In the genomic region with DNA sequence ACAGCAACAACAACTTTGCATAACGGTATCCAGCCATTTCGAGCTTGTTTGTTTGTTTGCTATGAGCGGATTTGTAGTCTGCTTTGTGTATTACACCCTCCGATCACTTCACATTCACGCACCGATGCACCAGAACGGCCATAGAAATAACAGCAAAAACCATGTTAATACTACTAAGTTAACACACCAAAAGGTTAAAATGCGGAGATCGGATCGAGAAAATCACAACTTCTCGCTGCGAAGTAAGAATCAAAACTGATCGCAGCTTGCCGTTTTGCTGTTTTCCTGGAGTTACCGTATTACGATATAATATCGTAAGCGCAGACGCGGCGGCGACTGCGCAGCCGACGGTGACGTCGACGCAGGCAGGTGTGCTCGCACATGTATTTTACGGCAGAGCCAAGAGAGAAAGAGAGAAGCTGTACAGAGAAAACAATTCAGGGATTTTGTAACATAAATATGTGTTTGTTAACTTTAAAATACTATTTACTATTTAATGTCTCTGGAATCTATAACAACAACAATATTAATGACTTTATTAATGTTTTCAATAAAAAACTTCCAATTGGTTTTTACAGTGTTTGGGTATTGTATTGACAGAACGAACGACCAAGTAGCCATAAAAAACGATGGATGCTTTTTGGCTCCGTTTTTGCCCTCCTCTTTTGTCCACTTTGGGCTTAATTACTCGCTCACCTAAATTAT, we compare ENCODE assay signal across 1 fruit fly cellular context.
TF ChIP-seq lines count a peak whose summit lies in the region.

A gene (minus strand): TSS at position 259 of the 705 bp plus-strand sequence.

TF ChIP-seq in whole organism, embryonic, 481 proteins besides CTCF, POLR2A, EP300 and RAD21 (continued from another document and continues in another):
- TF ChIP-seq NC2α (GFP tag; optimal IDR thresholded peaks at IDR 0.05; lab: Kevin White, UChicago): peak; percentile 67
- TF ChIP-seq bigmax (GFP tag; optimal IDR thresholded peaks at IDR 0.05; lab: Kevin White, UChicago): no peak
- TF ChIP-seq Chrac-16 (GFP tag; optimal IDR thresholded peaks at IDR 0.05; lab: Kevin White, UChicago): peak; percentile 89
- peak; percentile 65 for TF ChIP-seq CG3838 (GFP tag; optimal IDR thresholded peaks at IDR 0.05; lab: Kevin White, UChicago)
- peak; percentile 93 for TF ChIP-seq klu (GFP tag; IDR thresholded peaks at IDR 0.05; lab: Robert Waterston, UW)
- TF ChIP-seq nau (GFP tag; optimal IDR thresholded peaks at IDR 0.05; lab: Kevin White, UChicago): peak; percentile 90
- TF ChIP-seq E2f1 (GFP tag; IDR thresholded peaks at IDR 0.05; lab: Robert Waterston, UW): peak; percentile 95
- TF ChIP-seq cg (GFP tag; optimal IDR thresholded peaks at IDR 0.05; lab: Kevin White, UChicago): no peak
- no peak for TF ChIP-seq prd (optimal IDR thresholded peaks at IDR 0.05; lab: Kevin White, UChicago)
- peak; percentile 94 for TF ChIP-seq prd (GFP tag; IDR thresholded peaks at IDR 0.05; lab: Robert Waterston, UW)
- TF ChIP-seq Mrtf (GFP tag; IDR thresholded peaks at IDR 0.05; lab: Robert Waterston, UW): peak; percentile 90; the same call in 2 of the 3 replicates
- no peak for TF ChIP-seq CG17186 (GFP tag; optimal IDR thresholded peaks at IDR 0.05; lab: Kevin White, UChicago)
- peak; percentile 82 for TF ChIP-seq CG15011 (GFP tag; optimal IDR thresholded peaks at IDR 0.05; lab: Kevin White, UChicago)
- TF ChIP-seq CG2120 (GFP tag; optimal IDR thresholded peaks at IDR 0.05; lab: Kevin White, UChicago): peak; percentile 93
- peak; percentile 87; the same call in 2 of the 3 replicates for TF ChIP-seq CG6175 (GFP tag; IDR thresholded peaks at IDR 0.05; lab: Robert Waterston, UW)
- TF ChIP-seq CG7987 (GFP tag; optimal IDR thresholded peaks at IDR 0.05; lab: Kevin White, UChicago): peak; percentile 76
- peak; percentile 70 for TF ChIP-seq exex (tag; optimal IDR thresholded peaks at IDR 0.05; lab: Kevin White, UChicago)
- TF ChIP-seq CrebB (tag; optimal IDR thresholded peaks at IDR 0.05; lab: Kevin White, UChicago): peak; percentile 91
- TF ChIP-seq cwo (GFP tag; optimal IDR thresholded peaks at IDR 0.05; lab: Kevin White, UChicago): peak; percentile 89
- peak; percentile 80 for TF ChIP-seq CG33557 (GFP tag; optimal IDR thresholded peaks at IDR 0.05; lab: Kevin White, UChicago)
- TF ChIP-seq CG17361 (GFP tag; IDR thresholded peaks at IDR 0.05; lab: Robert Waterston, UW): peak; percentile 91
- TF ChIP-seq ERR (GFP tag; optimal IDR thresholded peaks at IDR 0.05; lab: Kevin White, UChicago): peak; percentile 74
- TF ChIP-seq CG11398 (GFP tag; optimal IDR thresholded peaks at IDR 0.05; lab: Kevin White, UChicago): peak; percentile 54
- TF ChIP-seq fu2 (GFP tag; optimal IDR thresholded peaks at IDR 0.05; lab: Kevin White, UChicago): peak; percentile 63
- TF ChIP-seq D19B (GFP tag; optimal IDR thresholded peaks at IDR 0.05; lab: Kevin White, UChicago): peak; percentile 77
- no peak for TF ChIP-seq zen2 (GFP tag; IDR thresholded peaks at IDR 0.05; lab: Robert Waterston, UW; ENCODE audit: partially characterized antibody)
- peak; percentile 77 for TF ChIP-seq kay (GFP tag; optimal IDR thresholded peaks at IDR 0.05; lab: Kevin White, UChicago)
- peak; percentile 93 for TF ChIP-seq Meics (GFP tag; optimal IDR thresholded peaks at IDR 0.05; lab: Kevin White, UChicago)
- peak; percentile 56 for TF ChIP-seq CG15073 (GFP tag; optimal IDR thresholded peaks at IDR 0.05; lab: Kevin White, UChicago)
- TF ChIP-seq Awh (GFP tag; IDR thresholded peaks at IDR 0.05; lab: Robert Waterston, UW): peak; percentile 95
- peak; percentile 92 for TF ChIP-seq dmrt99B (tag; optimal IDR thresholded peaks at IDR 0.05; lab: Kevin White, UChicago)
- peak; percentile 87 for TF ChIP-seq ssp (GFP tag; IDR thresholded peaks at IDR 0.05; lab: Robert Waterston, UW)
- peak; percentile 88 for TF ChIP-seq CG13624 (GFP tag; optimal IDR thresholded peaks at IDR 0.05; lab: Kevin White, UChicago)
- TF ChIP-seq Fer3 (tag; optimal IDR thresholded peaks at IDR 0.05; lab: Kevin White, UChicago): peak; percentile 94
- TF ChIP-seq CG18011 (GFP tag; optimal IDR thresholded peaks at IDR 0.05; lab: Kevin White, UChicago): peak; percentile 63
- TF ChIP-seq CG3281 (GFP tag; optimal IDR thresholded peaks at IDR 0.05; lab: Kevin White, UChicago): peak; percentile 90
- TF ChIP-seq D (optimal IDR thresholded peaks at IDR 0.05; lab: Kevin White, UChicago): no peak
- peak; percentile 89 for TF ChIP-seq D (GFP tag; optimal IDR thresholded peaks at IDR 0.05; lab: Kevin White, UChicago)
- peak; percentile 80; the same call in 1 of the 2 replicates for TF ChIP-seq CG8765 (GFP tag; IDR thresholded peaks at IDR 0.05; lab: Robert Waterston, UW)
- peak; percentile 74 for TF ChIP-seq disco-r (GFP tag; optimal IDR thresholded peaks at IDR 0.05; lab: Kevin White, UChicago)
- TF ChIP-seq emc (GFP tag; optimal IDR thresholded peaks at IDR 0.05; lab: Kevin White, UChicago): peak; percentile 70
- peak; percentile 94 for TF ChIP-seq CG30403 (GFP tag; optimal IDR thresholded peaks at IDR 0.05; lab: Kevin White, UChicago)
- TF ChIP-seq CG6813 (GFP tag; optimal IDR thresholded peaks at IDR 0.05; lab: Kevin White, UChicago): peak; percentile 91
- no peak for TF ChIP-seq Doc2 (GFP tag; IDR thresholded peaks at IDR 0.05; lab: Robert Waterston, UW)
- TF ChIP-seq corto (GFP tag; optimal IDR thresholded peaks at IDR 0.05; lab: Kevin White, UChicago): peak; percentile 95
- peak; percentile 83 for TF ChIP-seq Atf-2 (GFP tag; optimal IDR thresholded peaks at IDR 0.05; lab: Kevin White, UChicago)
- peak; percentile 83 for TF ChIP-seq croc (GFP tag; conservative IDR thresholded peaks at IDR 0.05; lab: Robert Waterston, UW)
- no peak for TF ChIP-seq nerfin-2 (GFP tag; IDR thresholded peaks at IDR 0.05; lab: Robert Waterston, UW; ENCODE audit: partially characterized antibody)
- TF ChIP-seq maf-S (GFP tag; optimal IDR thresholded peaks at IDR 0.05; lab: Kevin White, UChicago): peak; percentile 80
- TF ChIP-seq Sry-β (GFP tag; optimal IDR thresholded peaks at IDR 0.05; lab: Kevin White, UChicago): no peak
- peak; percentile 93 for TF ChIP-seq oc (tag; optimal IDR thresholded peaks at IDR 0.05; lab: Kevin White, UChicago)
- peak; percentile 87 for TF ChIP-seq ro (GFP tag; IDR thresholded peaks at IDR 0.05; lab: Robert Waterston, UW)
- peak; percentile 96 for TF ChIP-seq CG2678 (tag; optimal IDR thresholded peaks at IDR 0.05; lab: Kevin White, UChicago)
- peak; percentile 91 for TF ChIP-seq Bteb2 (GFP tag; optimal IDR thresholded peaks at IDR 0.05; lab: Kevin White, UChicago)
- peak; percentile 72 for TF ChIP-seq CG2116 (GFP tag; optimal IDR thresholded peaks at IDR 0.05; lab: Kevin White, UChicago)
- peak; percentile 92 for TF ChIP-seq gcm (GFP tag; optimal IDR thresholded peaks at IDR 0.05; lab: Kevin White, UChicago)
- TF ChIP-seq gsb (GFP tag; IDR thresholded peaks at IDR 0.05; lab: Robert Waterston, UW): peak; percentile 89
- TF ChIP-seq ttk (GFP tag; IDR thresholded peaks at IDR 0.05; lab: Robert Waterston, UW): peak; percentile 93
- peak; percentile 85 for TF ChIP-seq Max (GFP tag; optimal IDR thresholded peaks at IDR 0.05; lab: Kevin White, UChicago)
- TF ChIP-seq nom (GFP tag; optimal IDR thresholded peaks at IDR 0.05; lab: Kevin White, UChicago): peak; percentile 62
- TF ChIP-seq crol (GFP tag; IDR thresholded peaks at IDR 0.05; lab: Robert Waterston, UW): peak; percentile 72
- TF ChIP-seq pita (GFP tag; optimal IDR thresholded peaks at IDR 0.05; lab: Kevin White, UChicago): no peak
- peak; percentile 90 for TF ChIP-seq CG31224 (GFP tag; IDR thresholded peaks at IDR 0.05; lab: Robert Waterston, UW)
- TF ChIP-seq CG9932 (GFP tag; IDR thresholded peaks at IDR 0.05; lab: Robert Waterston, UW): peak; percentile 93
- peak; percentile 89 for TF ChIP-seq CG17385 (GFP tag; optimal IDR thresholded peaks at IDR 0.05; lab: Kevin White, UChicago)
- TF ChIP-seq CG6689 (GFP tag; IDR thresholded peaks at IDR 0.05; lab: Robert Waterston, UW): peak; percentile 94
- peak; percentile 96 for TF ChIP-seq stc (GFP tag; IDR thresholded peaks at IDR 0.05; lab: Robert Waterston, UW)
- TF ChIP-seq CG9727 (GFP tag; optimal IDR thresholded peaks at IDR 0.05; lab: Kevin White, UChicago): peak; percentile 95
- peak; percentile 96 for TF ChIP-seq tgo (GFP tag; IDR thresholded peaks at IDR 0.05; lab: Robert Waterston, UW)
- peak; percentile 61; the same call in 1 of the 2 replicates for TF ChIP-seq dati (GFP tag; IDR thresholded peaks at IDR 0.05; lab: Robert Waterston, UW)
- peak; percentile 75 for TF ChIP-seq tup (GFP tag; optimal IDR thresholded peaks at IDR 0.05; lab: Kevin White, UChicago)
- peak; percentile 63 for TF ChIP-seq CG8089 (GFP tag; optimal IDR thresholded peaks at IDR 0.05; lab: Kevin White, UChicago)
- TF ChIP-seq Rx (GFP tag; IDR thresholded peaks at IDR 0.05; lab: Robert Waterston, UW): peak; percentile 76
- peak; percentile 24 for TF ChIP-seq CG4328 (GFP tag; optimal IDR thresholded peaks at IDR 0.05; lab: Kevin White, UChicago)
- peak; percentile 90 for TF ChIP-seq CG12769 (tag; optimal IDR thresholded peaks at IDR 0.05; lab: Kevin White, UChicago)
- peak; percentile 97 for TF ChIP-seq CG32532 (GFP tag; IDR thresholded peaks at IDR 0.05; lab: Robert Waterston, UW)
- no peak for TF ChIP-seq sc (optimal IDR thresholded peaks at IDR 0.05; lab: Kevin White, UChicago)
- peak; percentile 85 for TF ChIP-seq sc (GFP tag; optimal IDR thresholded peaks at IDR 0.05; lab: Kevin White, UChicago)
- TF ChIP-seq CG3726 (GFP tag; IDR thresholded peaks at IDR 0.05; lab: Robert Waterston, UW): no peak; the same call in 2 of the 3 replicates
- TF ChIP-seq CG9215 (GFP tag; IDR thresholded peaks at IDR 0.05; lab: Robert Waterston, UW): peak; percentile 87
- TF ChIP-seq CG10321 (GFP tag; IDR thresholded peaks at IDR 0.05; lab: Robert Waterston, UW): peak; percentile 81
- peak; percentile 88 for TF ChIP-seq CG6254 (GFP tag; optimal IDR thresholded peaks at IDR 0.05; lab: Kevin White, UChicago)
- TF ChIP-seq CG13775 (GFP tag; optimal IDR thresholded peaks at IDR 0.05; lab: Kevin White, UChicago): peak; percentile 89
- peak; percentile 93 for TF ChIP-seq gce (GFP tag; IDR thresholded peaks at IDR 0.05; lab: Robert Waterston, UW)
- peak; percentile 91 for TF ChIP-seq CG11504 (tag; optimal IDR thresholded peaks at IDR 0.05; lab: Kevin White, UChicago)
- peak; percentile 67; the same call in 3 of the 4 replicates for TF ChIP-seq Gug (GFP tag; IDR thresholded peaks at IDR 0.05; lab: Robert Waterston, UW)
- TF ChIP-seq zfh1 (GFP tag; IDR thresholded peaks at IDR 0.05; lab: Robert Waterston, UW): peak; percentile 94
- peak; percentile 81 for TF ChIP-seq onecut (GFP tag; IDR thresholded peaks at IDR 0.05; lab: Robert Waterston, UW)
- TF ChIP-seq Sox100B (GFP tag; optimal IDR thresholded peaks at IDR 0.05; lab: Kevin White, UChicago): peak; percentile 89
- TF ChIP-seq org-1 (GFP tag; optimal IDR thresholded peaks at IDR 0.05; lab: Kevin White, UChicago): peak; percentile 89
- peak; percentile 83 for TF ChIP-seq Six4 (GFP tag; optimal IDR thresholded peaks at IDR 0.05; lab: Kevin White, UChicago)
- TF ChIP-seq fd102C (GFP tag; optimal IDR thresholded peaks at IDR 0.05; lab: Kevin White, UChicago): peak; percentile 45
- TF ChIP-seq CG16863 (GFP tag; optimal IDR thresholded peaks at IDR 0.05; lab: Kevin White, UChicago): peak; percentile 85
- TF ChIP-seq tio (GFP tag; optimal IDR thresholded peaks at IDR 0.05; lab: Kevin White, UChicago): peak; percentile 91
- peak; percentile 62 for TF ChIP-seq CG4360 (GFP tag; IDR thresholded peaks at IDR 0.05; lab: Robert Waterston, UW)
- TF ChIP-seq insv (GFP tag; optimal IDR thresholded peaks at IDR 0.05; lab: Kevin White, UChicago): peak in 1 of 2 experiments; percentile 27
- TF ChIP-seq CG1832 (GFP tag; optimal IDR thresholded peaks at IDR 0.05; lab: Kevin White, UChicago): no peak
- TF ChIP-seq B-H2 (GFP tag; optimal IDR thresholded peaks at IDR 0.05; lab: Kevin White, UChicago): no peak
- TF ChIP-seq CkIIα-i1 (GFP tag; IDR thresholded peaks at IDR 0.05; lab: Robert Waterston, UW): peak; percentile 51; the same call in 1 of the 2 replicates
- no peak for TF ChIP-seq CG7963 (GFP tag; IDR thresholded peaks at IDR 0.05; lab: Robert Waterston, UW; ENCODE audit: partially characterized antibody)
- TF ChIP-seq Mes4 (GFP tag; optimal IDR thresholded peaks at IDR 0.05; lab: Kevin White, UChicago): peak; percentile 71
- peak; percentile 77 for TF ChIP-seq Bdp1 (GFP tag; optimal IDR thresholded peaks at IDR 0.05; lab: Kevin White, UChicago)
- TF ChIP-seq TFAM (GFP tag; optimal IDR thresholded peaks at IDR 0.05; lab: Kevin White, UChicago): peak; percentile 68
- peak; percentile 92 for TF ChIP-seq CG10147 (GFP tag; optimal IDR thresholded peaks at IDR 0.05; lab: Kevin White, UChicago)
- TF ChIP-seq Tbp (GFP tag; optimal IDR thresholded peaks at IDR 0.05; lab: Kevin White, UChicago): no peak
- TF ChIP-seq CG4617 (GFP tag; optimal IDR thresholded peaks at IDR 0.05; lab: Kevin White, UChicago; ENCODE audit: borderline replicate concordance): peak; percentile 61
- TF ChIP-seq slou (GFP tag; optimal IDR thresholded peaks at IDR 0.05; lab: Kevin White, UChicago): peak; percentile 76
- no peak for TF ChIP-seq inv (GFP tag; IDR thresholded peaks at IDR 0.05; lab: Robert Waterston, UW; ENCODE audit: partially characterized antibody)
- TF ChIP-seq CG5953 (GFP tag; IDR thresholded peaks at IDR 0.05; lab: Robert Waterston, UW): peak; percentile 74; the same call in 1 of the 2 replicates
- TF ChIP-seq B-H1 (GFP tag; IDR thresholded peaks at IDR 0.05; lab: Robert Waterston, UW): peak; percentile 91
- TF ChIP-seq ems (GFP tag; optimal IDR thresholded peaks at IDR 0.05; lab: Kevin White, UChicago): peak; percentile 86
- no peak for TF ChIP-seq CG14860 (GFP tag; IDR thresholded peaks at IDR 0.05; lab: Robert Waterston, UW; ENCODE audit: partially characterized antibody)
- TF ChIP-seq BEAF-32 (GFP tag; optimal IDR thresholded peaks at IDR 0.05; lab: Kevin White, UChicago): no peak
- no peak for TF ChIP-seq CG16813 (GFP tag; IDR thresholded peaks at IDR 0.05; lab: Robert Waterston, UW; ENCODE audit: partially characterized antibody)
- TF ChIP-seq NfI (GFP tag; optimal IDR thresholded peaks at IDR 0.05; lab: Kevin White, UChicago): peak; percentile 80
- TF ChIP-seq wor (GFP tag; IDR thresholded peaks at IDR 0.05; lab: Robert Waterston, UW): peak; percentile 85
- TF ChIP-seq CG10565 (GFP tag; optimal IDR thresholded peaks at IDR 0.05; lab: Kevin White, UChicago): peak; percentile 61
- no peak for TF ChIP-seq kni (GFP tag; optimal IDR thresholded peaks at IDR 0.05; lab: Kevin White, UChicago)
- TF ChIP-seq sd (tag; optimal IDR thresholded peaks at IDR 0.05; lab: Kevin White, UChicago): peak; percentile 84
- TF ChIP-seq twi (tag; optimal IDR thresholded peaks at IDR 0.05; lab: Kevin White, UChicago): peak; percentile 84
- TF ChIP-seq Hey (tag; optimal IDR thresholded peaks at IDR 0.05; lab: Kevin White, UChicago): peak; percentile 19
